Fruit fly (Drosophila melanogaster) whole organism, pupa: ENCODE measurements around the gene Tango2.
A peak's percentile ranks its signal among the peaks of the same experiment; 100 is the strongest.

ENCODE experiments used
- CG13204 ChIP-seq: fragments of 200-800 bp; sonication (Bioruptor generic); optimal IDR thresholded peaks from 2 replicates; lab custom pipeline; 2018; ENCODE audit warnings: missing biosample characterization, mild to moderate bottlenecking, missing genetic modification characterization, moderate library complexity
- CG14655 ChIP-seq: fragments of 200-800 bp; sonication (Bioruptor generic); optimal IDR thresholded peaks from 3 replicates; lab custom pipeline; 2017; ENCODE audit warnings: mild to moderate bottlenecking, missing biosample characterization, missing genetic modification reagents, missing genetic modification characterization
- CG17806 ChIP-seq: fragments of 200-800 bp; sonication (Bioruptor generic); optimal IDR thresholded peaks from 2 replicates; lab custom pipeline; 2018; ENCODE audit warnings: missing biosample characterization, mild to moderate bottlenecking, missing genetic modification characterization, moderate library complexity
- CG32121 ChIP-seq: fragments of 200-800 bp; sonication (Bioruptor generic); IDR thresholded peaks from 2 replicates; pipeline ENCODE4 v1.3.6; 2022; ENCODE audit warnings: missing biosample characterization, missing genetic modification characterization
- CG34367 ChIP-seq: fragments of 200-800 bp; sonication (Bioruptor generic); optimal IDR thresholded peaks from 2 replicates; lab custom pipeline; 2018; ENCODE audit warnings: missing biosample characterization, mild to moderate bottlenecking, missing genetic modification characterization
- CG4496 ChIP-seq: fragments of 200-800 bp; sonication (Bioruptor generic); IDR thresholded peaks from 3 replicates; pipeline ENCODE4 v1.3.6; 2022; ENCODE audit warnings: missing biosample characterization, missing genetic modification characterization
- CG9948 ChIP-seq: fragments of 200-800 bp; sonication (Bioruptor generic); optimal IDR thresholded peaks from 2 replicates; lab custom pipeline; 2018; ENCODE audit warnings: missing biosample characterization, mild to moderate bottlenecking, missing genetic modification characterization, moderate library complexity
- D1 ChIP-seq: fragments of 200-800 bp; sonication (Bioruptor generic); optimal IDR thresholded peaks from 2 replicates; lab custom pipeline; 2018; ENCODE audit warnings: missing biosample characterization, mild to moderate bottlenecking, missing genetic modification characterization, moderate library complexity
- EcR ChIP-seq: fragments of 200-800 bp; sonication (Bioruptor generic); optimal IDR thresholded peaks from 3 replicates; lab custom pipeline; 2019; ENCODE audit warnings: missing biosample characterization, missing genetic modification characterization, mild to moderate bottlenecking, moderate library complexity, missing genetic modification reagents
- Pif1A ChIP-seq: fragments of 200-800 bp; sonication (Bioruptor generic); optimal IDR thresholded peaks from 3 replicates; lab custom pipeline; 2016; ENCODE audit warnings: missing biosample characterization, missing genetic modification characterization
- Pif1B ChIP-seq: fragments of 200-800 bp; sonication (Bioruptor generic); optimal IDR thresholded peaks from 3 replicates; lab custom pipeline; 2016; ENCODE audit warnings: missing biosample characterization, missing genetic modification characterization
- fd96Ca ChIP-seq: fragments of 200-800 bp; sonication (Bioruptor generic); IDR thresholded peaks from 3 replicates; pipeline ENCODE4 v1.3.6; 2022; ENCODE audit warnings: missing biosample characterization, missing genetic modification characterization
- gl ChIP-seq: fragments of 200-800 bp; sonication (Bioruptor generic); optimal IDR thresholded peaks from 2 replicates; lab custom pipeline; 2018; ENCODE audit warnings: missing biosample characterization, mild to moderate bottlenecking, missing genetic modification characterization
- rn ChIP-seq: fragments of 200-800 bp; sonication (Bioruptor generic); IDR thresholded peaks from 2 replicates; pipeline ENCODE4 v1.3.6; 2022; ENCODE audit warnings: missing biosample characterization, missing genetic modification characterization

dm6 chrX:13626579-13626894 is 9.7 kb downstream of the Tango2 start:
- no peak for TF ChIP-seq rn
- no peak for TF ChIP-seq D1 (tag; lab: Kevin White, UChicago)
- no peak for TF ChIP-seq CG14655 (GFP tag; lab: Kevin White, UChicago)
- no peak for TF ChIP-seq fd96Ca (GFP tag; lab: Robert Waterston, UW)
- peak; percentile 4 for TF ChIP-seq CG34367
- no peak for TF ChIP-seq CG32121 (GFP tag; lab: Robert Waterston, UW)
- peak; percentile 38 for TF ChIP-seq CG9948 (tag; lab: Kevin White, UChicago)
- TF ChIP-seq Pif1B (GFP tag; lab: Kevin White, UChicago): peak; percentile 6
- TF ChIP-seq CG13204: no peak
- TF ChIP-seq Pif1A (GFP tag; lab: Kevin White, UChicago): no peak
- peak; percentile 55; the same call in 1 of the 3 replicates for TF ChIP-seq CG4496 (GFP tag; lab: Robert Waterston, UW)
- no peak for TF ChIP-seq CG17806 (tag; lab: Kevin White, UChicago)
- TF ChIP-seq EcR (GFP tag; lab: Kevin White, UChicago): no peak
- TF ChIP-seq gl (tag; lab: Kevin White, UChicago): no peak
